Fruit fly (Drosophila melanogaster) whole organism, pupa: Measurements from ENCODE around the gene Rnp4F.

Experiments
- CG10348 ChIP-seq: fragments of 200-800 bp; sonication (Bioruptor generic); IDR thresholded peaks from 2 replicates; pipeline ENCODE4 v1.3.6; 2022; ENCODE audit warnings: missing biosample characterization, missing genetic modification characterization
- CG12605 ChIP-seq: fragments of 200-800 bp; sonication (Bioruptor generic); IDR thresholded peaks from 2 replicates; pipeline ENCODE4 v1.3.6; 2022; ENCODE audit warnings: missing biosample characterization, missing genetic modification characterization
- CG13204 ChIP-seq: fragments of 200-800 bp; sonication (Bioruptor generic); optimal IDR thresholded peaks from 2 replicates; lab custom pipeline; 2018; ENCODE audit warnings: missing biosample characterization, mild to moderate bottlenecking, missing genetic modification characterization, moderate library complexity
- CG14655 ChIP-seq: fragments of 200-800 bp; sonication (Bioruptor generic); optimal IDR thresholded peaks from 3 replicates; lab custom pipeline; 2017; ENCODE audit warnings: mild to moderate bottlenecking, missing biosample characterization, missing genetic modification reagents, missing genetic modification characterization
- CG15710 ChIP-seq: fragments of 200-800 bp; sonication (Bioruptor generic); optimal IDR thresholded peaks from 2 replicates; lab custom pipeline; 2018; ENCODE audit warnings: missing biosample characterization, mild to moderate bottlenecking, missing genetic modification characterization, moderate library complexity
- CG17806 ChIP-seq: fragments of 200-800 bp; sonication (Bioruptor generic); optimal IDR thresholded peaks from 2 replicates; lab custom pipeline; 2018; ENCODE audit warnings: missing biosample characterization, mild to moderate bottlenecking, missing genetic modification characterization, moderate library complexity
- CG32121 ChIP-seq: fragments of 200-800 bp; sonication (Bioruptor generic); IDR thresholded peaks from 2 replicates; pipeline ENCODE4 v1.3.6; 2022; ENCODE audit warnings: missing biosample characterization, missing genetic modification characterization
- CG34367 ChIP-seq: fragments of 200-800 bp; sonication (Bioruptor generic); optimal IDR thresholded peaks from 2 replicates; lab custom pipeline; 2018; ENCODE audit warnings: missing biosample characterization, mild to moderate bottlenecking, missing genetic modification characterization
- CG4496 ChIP-seq: fragments of 200-800 bp; sonication (Bioruptor generic); IDR thresholded peaks from 3 replicates; pipeline ENCODE4 v1.3.6; 2022; ENCODE audit warnings: missing biosample characterization, missing genetic modification characterization
- CG8159 ChIP-seq: fragments of 200-800 bp; sonication (Bioruptor generic); optimal IDR thresholded peaks from 3 replicates; lab custom pipeline; 2018; ENCODE audit warnings: missing biosample characterization, mild to moderate bottlenecking, missing genetic modification characterization, moderate library complexity
- CG8301 ChIP-seq: fragments of 200-800 bp; sonication (Bioruptor generic); optimal IDR thresholded peaks from 2 replicates; lab custom pipeline; 2018; ENCODE audit warnings: missing biosample characterization, mild to moderate bottlenecking, missing genetic modification characterization
- CG9948 ChIP-seq: fragments of 200-800 bp; sonication (Bioruptor generic); optimal IDR thresholded peaks from 2 replicates; lab custom pipeline; 2018; ENCODE audit warnings: missing biosample characterization, mild to moderate bottlenecking, missing genetic modification characterization, moderate library complexity
- D1 ChIP-seq: fragments of 200-800 bp; sonication (Bioruptor generic); optimal IDR thresholded peaks from 2 replicates; lab custom pipeline; 2018; ENCODE audit warnings: missing biosample characterization, mild to moderate bottlenecking, missing genetic modification characterization, moderate library complexity
- EcR ChIP-seq: fragments of 200-800 bp; sonication (Bioruptor generic); optimal IDR thresholded peaks from 3 replicates; lab custom pipeline; 2019; ENCODE audit warnings: missing biosample characterization, missing genetic modification characterization, mild to moderate bottlenecking, moderate library complexity, missing genetic modification reagents
- Ets98B ChIP-seq: fragments of 200-800 bp; sonication (Bioruptor generic); IDR thresholded peaks from 2 replicates; pipeline ENCODE4 v1.3.6; 2022; ENCODE audit warnings: missing biosample characterization, missing genetic modification characterization
- Pif1A ChIP-seq: fragments of 200-800 bp; sonication (Bioruptor generic); optimal IDR thresholded peaks from 3 replicates; lab custom pipeline; 2016; ENCODE audit warnings: missing biosample characterization, missing genetic modification characterization
- Pif1B ChIP-seq: fragments of 200-800 bp; sonication (Bioruptor generic); optimal IDR thresholded peaks from 3 replicates; lab custom pipeline; 2016; ENCODE audit warnings: missing biosample characterization, missing genetic modification characterization
- Snoo ChIP-seq: fragments of 200-800 bp; sonication (Bioruptor generic); optimal IDR thresholded peaks from 3 replicates; lab custom pipeline; 2017; ENCODE audit warnings: missing biosample characterization, mild to moderate bottlenecking, missing genetic modification characterization, inconsistent platforms
- fd96Ca ChIP-seq: fragments of 200-800 bp; sonication (Bioruptor generic); IDR thresholded peaks from 3 replicates; pipeline ENCODE4 v1.3.6; 2022; ENCODE audit warnings: missing biosample characterization, missing genetic modification characterization
- gl ChIP-seq: fragments of 200-800 bp; sonication (Bioruptor generic); optimal IDR thresholded peaks from 2 replicates; lab custom pipeline; 2018; ENCODE audit warnings: missing biosample characterization, mild to moderate bottlenecking, missing genetic modification characterization
- rn ChIP-seq: fragments of 200-800 bp; sonication (Bioruptor generic); IDR thresholded peaks from 2 replicates; pipeline ENCODE4 v1.3.6; 2022; ENCODE audit warnings: missing biosample characterization, missing genetic modification characterization

The Rnp4F gene

DNA sequence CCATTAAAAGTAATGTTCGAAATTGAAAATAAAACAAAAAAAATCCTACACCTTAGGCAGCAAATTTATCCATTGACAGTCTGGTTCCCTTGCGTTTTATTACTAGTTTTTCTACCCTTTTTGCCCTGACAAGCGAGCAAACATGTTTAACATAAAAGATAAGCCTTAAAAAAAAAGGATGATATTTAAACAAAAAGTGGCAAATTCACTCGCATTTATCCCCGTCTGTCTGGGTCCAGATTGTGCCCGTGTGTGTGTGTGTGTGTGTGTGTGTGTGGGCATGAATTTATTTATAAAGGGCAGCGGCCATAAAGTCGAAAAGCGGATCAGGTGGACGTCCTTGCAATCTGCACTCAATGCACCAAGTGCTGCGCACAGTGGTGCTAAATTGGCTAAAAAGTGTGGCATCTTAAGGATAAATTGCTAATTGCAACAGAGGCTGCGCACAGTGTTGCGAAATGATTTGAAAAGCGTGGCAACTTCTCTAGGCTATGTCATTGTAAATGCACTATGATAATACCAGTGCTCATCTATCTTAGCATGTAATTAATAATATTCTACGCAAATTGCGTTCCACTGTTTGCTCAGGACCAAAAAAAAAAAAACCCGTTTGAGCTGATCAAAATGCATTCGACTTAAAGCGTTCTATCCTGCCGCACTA is 21.7 kb downstream of the Rnp4F start:
- peak; percentile 18 for TF ChIP-seq CG13204 (GFP tag; lab: Kevin White, UChicago)
- peak; percentile 16 for TF ChIP-seq CG8301 (tag; lab: Kevin White, UChicago)
- no peak for TF ChIP-seq rn (GFP tag; lab: Robert Waterston, UW)
- no peak for TF ChIP-seq fd96Ca
- no peak for TF ChIP-seq Snoo (tag; lab: Kevin White, UChicago)
- no peak for TF ChIP-seq D1
- TF ChIP-seq Pif1A = no peak
- TF ChIP-seq CG34367 (tag; lab: Kevin White, UChicago) = peak; percentile 67
- TF ChIP-seq CG15710 (tag; lab: Kevin White, UChicago) = peak; percentile 74
- TF ChIP-seq CG4496 (GFP tag; lab: Robert Waterston, UW) = peak; percentile 29; the same call in 1 of the 3 replicates
- peak; percentile 76 for TF ChIP-seq CG8159
- no peak for TF ChIP-seq Ets98B
- no peak for TF ChIP-seq CG14655 (GFP tag; lab: Kevin White, UChicago)
- peak; percentile 56 for TF ChIP-seq gl (tag; lab: Kevin White, UChicago)
- TF ChIP-seq CG32121 = no peak
- peak; percentile 65 for TF ChIP-seq CG9948 (tag; lab: Kevin White, UChicago)
- no peak for TF ChIP-seq CG12605
- peak; percentile 57 for TF ChIP-seq CG17806 (tag; lab: Kevin White, UChicago)
- no peak for TF ChIP-seq Pif1B (GFP tag; lab: Kevin White, UChicago)
- TF ChIP-seq CG10348 = no peak
- TF ChIP-seq EcR (GFP tag; lab: Kevin White, UChicago) = peak; percentile 80
- TF ChIP-seq, all 21 proteins: peak for 10

DNA sequence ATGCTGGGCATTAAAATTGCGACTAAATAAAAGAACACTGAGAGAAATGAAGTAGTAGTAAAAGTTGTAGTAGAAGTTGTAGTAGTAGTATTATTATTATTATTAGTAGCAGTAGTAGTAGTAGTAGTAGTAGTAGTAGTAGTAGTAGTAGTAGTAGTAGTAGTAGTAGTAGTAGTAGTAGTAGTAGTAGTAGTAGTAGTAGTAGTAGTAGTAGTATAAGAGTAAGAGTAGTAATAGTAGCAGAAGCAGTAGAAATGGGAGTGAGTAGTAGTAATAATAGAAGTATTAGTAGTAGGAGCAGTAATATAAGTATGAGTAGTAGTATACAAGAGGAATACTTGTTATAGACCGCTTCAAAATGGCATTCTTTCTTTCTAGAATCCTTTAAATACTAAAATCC is 22.5 kb downstream of the Rnp4F start:
- no peak for TF ChIP-seq CG34367 (tag; lab: Kevin White, UChicago)
- peak; percentile 36 for TF ChIP-seq CG8159

DNA sequence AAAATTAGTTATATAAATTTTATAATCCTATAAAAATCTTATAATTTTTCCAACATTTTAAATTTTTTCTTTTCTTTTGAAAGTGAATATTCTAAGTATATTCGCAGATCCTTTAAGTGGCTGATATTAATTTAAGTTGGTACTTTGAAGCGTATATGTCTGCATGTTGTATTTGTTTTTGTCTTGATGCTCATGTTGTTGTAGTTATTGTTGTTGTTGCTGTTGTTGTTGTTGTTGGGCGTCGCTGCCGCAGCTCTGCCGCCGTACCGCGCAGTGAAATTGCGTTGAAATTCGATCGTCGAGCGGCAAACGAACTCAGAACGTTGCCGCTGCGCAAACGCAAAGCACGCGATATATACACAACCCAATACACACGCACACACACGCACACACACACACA is 26.7 kb downstream of the Rnp4F start, which contains the start of gene CG42749:
TSS of gene CG42749 (plus strand) at position 301 of the 400 bp plus-strand sequence.
- TF ChIP-seq Snoo (tag; lab: Kevin White, UChicago) = no peak
- no peak for TF ChIP-seq CG15710 (tag; lab: Kevin White, UChicago)
- no peak for TF ChIP-seq CG4496 (GFP tag; lab: Robert Waterston, UW)
- TF ChIP-seq Ets98B = no peak
- no peak for TF ChIP-seq CG10348
- TF ChIP-seq Pif1A = no peak
- TF ChIP-seq fd96Ca = no peak
- TF ChIP-seq CG17806 (tag; lab: Kevin White, UChicago) = no peak
- no peak for TF ChIP-seq CG14655 (GFP tag; lab: Kevin White, UChicago)
- no peak for TF ChIP-seq EcR (GFP tag; lab: Kevin White, UChicago)
- no peak for TF ChIP-seq gl (tag; lab: Kevin White, UChicago)
- TF ChIP-seq CG34367 (tag; lab: Kevin White, UChicago) = no peak
- no peak for TF ChIP-seq D1
- TF ChIP-seq CG13204 (GFP tag; lab: Kevin White, UChicago) = no peak

dm6 chrX:5293141-5293540 is 29.4 kb downstream of the Rnp4F start:
- TF ChIP-seq CG17806 (tag; lab: Kevin White, UChicago) (no peak), D1 (no peak), gl (tag; lab: Kevin White, UChicago) (no peak), CG12605 (no peak), CG32121 (no peak), CG4496 (GFP tag; lab: Robert Waterston, UW) (no peak), CG8159 (no peak), CG8301 (tag; lab: Kevin White, UChicago) (no peak), CG34367 (tag; lab: Kevin White, UChicago) (no peak), fd96Ca (no peak), Pif1B (GFP tag; lab: Kevin White, UChicago) (no peak), CG10348 (no peak), CG14655 (GFP tag; lab: Kevin White, UChicago) (no peak), CG15710 (tag; lab: Kevin White, UChicago) (no peak), EcR (GFP tag; lab: Kevin White, UChicago) (no peak)
- TF ChIP-seq, all 21 proteins: peak for 0

- TF ChIP-seq CG4496 (GFP tag; lab: Robert Waterston, UW) (no peak), rn (GFP tag; lab: Robert Waterston, UW) (no peak), Ets98B (no peak), Pif1A (no peak), fd96Ca (no peak), CG32121 (no peak), CG10348 (no peak), Snoo (tag; lab: Kevin White, UChicago) (no peak), CG17806 (tag; lab: Kevin White, UChicago) (no peak), CG15710 (tag; lab: Kevin White, UChicago) (no peak)
These were observed 32.8 kb downstream of the Rnp4F start for dm6 chrX:5289692-5290091.

- no peak for TF ChIP-seq CG10348
- TF ChIP-seq CG15710 (tag; lab: Kevin White, UChicago) = no peak
- TF ChIP-seq CG4496 (GFP tag; lab: Robert Waterston, UW) = no peak
- TF ChIP-seq CG13204 (GFP tag; lab: Kevin White, UChicago) = no peak
- no peak for TF ChIP-seq CG34367 (tag; lab: Kevin White, UChicago)
- TF ChIP-seq EcR (GFP tag; lab: Kevin White, UChicago) = no peak
These were observed 36.0 kb downstream of the Rnp4F start for dm6 chrX:5286513-5286912.
